Fruit fly (Drosophila melanogaster) whole organism, prepupa: ENCODE results near the gene CG7149.

Source experiments
- Blimp-1 ChIP-seq: fragments of 200-800 bp; sonication (Bioruptor generic); optimal IDR thresholded peaks from 3 replicates; lab custom pipeline; 2017; ENCODE audit warnings: missing biosample characterization, missing genetic modification characterization, mild to moderate bottlenecking, moderate library complexity, missing genetic modification reagents
- CG10631 ChIP-seq: fragments of 200-800 bp; sonication (Bioruptor generic); optimal IDR thresholded peaks from 2 replicates; lab custom pipeline; 2016; ENCODE audit warnings: missing biosample characterization, missing genetic modification characterization
- CG10669 ChIP-seq: fragments of 200-800 bp; sonication (Bioruptor generic); optimal IDR thresholded peaks from 3 replicates; lab custom pipeline; 2018; ENCODE audit warnings: missing biosample characterization, mild to moderate bottlenecking, missing genetic modification characterization, moderate library complexity
- CG11762 ChIP-seq: fragments of 200-800 bp; sonication (Bioruptor generic); optimal IDR thresholded peaks from 3 replicates; lab custom pipeline; 2016; ENCODE audit warnings: missing biosample characterization, missing genetic modification characterization; ENCODE audit not compliant: insufficient read depth
- CG11902 ChIP-seq: fragments of 200-800 bp; sonication (Bioruptor generic); optimal IDR thresholded peaks from 3 replicates; lab custom pipeline; 2016; ENCODE audit warnings: missing biosample characterization, missing genetic modification characterization
- CG15336 ChIP-seq: fragments of 200-800 bp; sonication (Bioruptor generic); IDR thresholded peaks from 2 replicates; pipeline ENCODE4 v1.3.6; 2022; ENCODE audit warnings: missing biosample characterization, missing genetic modification characterization
- CG32006 ChIP-seq: fragments of 200-800 bp; sonication (Bioruptor generic); optimal IDR thresholded peaks from 3 replicates; lab custom pipeline; 2017; ENCODE audit warnings: missing biosample characterization, mild to moderate bottlenecking, missing genetic modification characterization
- CG6276 ChIP-seq: fragments of 200-800 bp; sonication (Bioruptor generic); optimal IDR thresholded peaks from 2 replicates; lab custom pipeline; 2017; ENCODE audit warnings: missing biosample characterization, mild to moderate bottlenecking, missing genetic modification characterization
- CG7368 ChIP-seq: fragments of 200-800 bp; sonication (Bioruptor generic); optimal IDR thresholded peaks from 3 replicates; lab custom pipeline; 2016; ENCODE audit warnings: missing biosample characterization, missing genetic modification characterization
- CG8119 ChIP-seq: fragments of 200-800 bp; sonication (Bioruptor generic); IDR thresholded peaks from 3 replicates; pipeline ENCODE4 v1.3.6; 2022; ENCODE audit warnings: missing biosample characterization, missing genetic modification characterization
- CG8319 ChIP-seq: fragments of 200-800 bp; sonication (Bioruptor generic); optimal IDR thresholded peaks from 3 replicates; lab custom pipeline; 2016; ENCODE audit warnings: missing biosample characterization, missing genetic modification characterization
- CG9139 ChIP-seq: fragments of 200-800 bp; sonication (Bioruptor generic); optimal IDR thresholded peaks from 3 replicates; lab custom pipeline; 2017; ENCODE audit warnings: missing biosample characterization, mild to moderate bottlenecking, missing genetic modification characterization
- Eip75B ChIP-seq: fragments of 200-800 bp; sonication (Bioruptor generic); optimal IDR thresholded peaks from 3 replicates; lab custom pipeline; 2016; ENCODE audit warnings: missing biosample characterization, missing genetic modification characterization
- Eip78C ChIP-seq: fragments of 200-800 bp; sonication (Bioruptor generic); peaks from one replicate; lab custom pipeline; 2016; ENCODE audit warnings: missing biosample characterization, missing genetic modification characterization
- Eip93F ChIP-seq: fragments of 200-800 bp; sonication (Bioruptor generic); optimal IDR thresholded peaks from 2 replicates; lab custom pipeline; 2016; ENCODE audit warnings: missing biosample characterization, mild to moderate bottlenecking, missing genetic modification characterization
- Ets96B ChIP-seq: fragments of 200-800 bp; optimal IDR thresholded peaks from 2 replicates; lab custom pipeline; 2019; ENCODE audit warnings: missing biosample characterization, mild to moderate bottlenecking, missing genetic modification characterization, moderate library complexity
- Gug ChIP-seq: fragments of 200-800 bp; sonication (Bioruptor generic); IDR thresholded peaks from 2 replicates; pipeline ENCODE4 v1.3.6; 2022; ENCODE audit warnings: missing biosample characterization, missing genetic modification characterization
- Hr38 ChIP-seq: sonication (Bioruptor generic); optimal IDR thresholded peaks from 2 replicates; lab custom pipeline; 2016; ENCODE audit warnings: missing biosample characterization, missing genetic modification characterization
- Hr4 ChIP-seq: fragments of 200-800 bp; sonication (Bioruptor generic); optimal IDR thresholded peaks from 3 replicates; lab custom pipeline; 2016; ENCODE audit warnings: missing biosample characterization, missing genetic modification characterization
- Met ChIP-seq: fragments of 200-800 bp; sonication (Bioruptor generic); optimal IDR thresholded peaks from 3 replicates; lab custom pipeline; 2016; ENCODE audit warnings: missing biosample characterization, missing genetic modification characterization
- OdsH ChIP-seq: fragments of 200-800 bp; sonication (Bioruptor generic); optimal IDR thresholded peaks from 3 replicates; lab custom pipeline; 2016; ENCODE audit warnings: missing biosample characterization, missing genetic modification characterization
- achi ChIP-seq: fragments of 200-800 bp; sonication (Bioruptor generic); optimal IDR thresholded peaks from 3 replicates; lab custom pipeline; 2016; ENCODE audit warnings: missing biosample characterization, missing genetic modification characterization
- acj6 ChIP-seq: fragments of 200-800 bp; sonication (Bioruptor generic); optimal IDR thresholded peaks from 3 replicates; lab custom pipeline; 2016; ENCODE audit warnings: missing biosample characterization, missing genetic modification characterization
- dac ChIP-seq: fragments of 200-800 bp; sonication (Bioruptor generic); optimal IDR thresholded peaks from 2 replicates; lab custom pipeline; 2017; ENCODE audit warnings: missing biosample characterization, mild to moderate bottlenecking, missing genetic modification characterization
- dsx ChIP-seq: fragments of 200-800 bp; optimal IDR thresholded peaks from 3 replicates; lab custom pipeline; 2019; ENCODE audit warnings: missing biosample characterization, mild to moderate bottlenecking, missing genetic modification characterization, moderate library complexity; ENCODE audit not compliant: poor library complexity, severe bottlenecking
- eg ChIP-seq: fragments of 200-800 bp; sonication (Bioruptor generic); IDR thresholded peaks from 3 replicates; pipeline ENCODE4 v1.3.6; 2022; ENCODE audit warnings: missing biosample characterization, missing genetic modification characterization
- esn ChIP-seq: fragments of 200-800 bp; sonication (Bioruptor generic); optimal IDR thresholded peaks from 2 replicates; lab custom pipeline; 2016; ENCODE audit warnings: missing biosample characterization, mild to moderate bottlenecking, missing genetic modification characterization, moderate library complexity
- fd59A ChIP-seq: fragments of 200-800 bp; sonication (Bioruptor generic); optimal IDR thresholded peaks from 2 replicates; lab custom pipeline; 2017; ENCODE audit warnings: missing biosample characterization, mild to moderate bottlenecking, missing genetic modification characterization, missing genetic modification reagents
- fd85E ChIP-seq: fragments of 200-800 bp; sonication (Bioruptor generic); optimal IDR thresholded peaks from 3 replicates; lab custom pipeline; 2016; ENCODE audit warnings: missing biosample characterization, missing genetic modification characterization
- fkh ChIP-seq: fragments of 200-800 bp; sonication (Bioruptor generic); optimal IDR thresholded peaks from 3 replicates; lab custom pipeline; 2017; ENCODE audit warnings: missing biosample characterization, mild to moderate bottlenecking, missing genetic modification characterization, moderate library complexity
- lz ChIP-seq: fragments of 200-800 bp; sonication (Bioruptor generic); optimal IDR thresholded peaks from 3 replicates; lab custom pipeline; 2016; ENCODE audit warnings: missing biosample characterization, missing genetic modification characterization
- net ChIP-seq: fragments of 200-800 bp; sonication (Bioruptor generic); optimal IDR thresholded peaks from 3 replicates; lab custom pipeline; 2016; ENCODE audit warnings: missing biosample characterization, missing genetic modification characterization
- pdm3 ChIP-seq: fragments of 200-800 bp; sonication (Bioruptor generic); optimal IDR thresholded peaks from 3 replicates; lab custom pipeline; 2016; ENCODE audit warnings: missing biosample characterization, missing genetic modification characterization
- ss ChIP-seq, 2 experiments: fragments of 200-800 bp; sonication (Bioruptor generic); optimal IDR thresholded peaks; 2 replicates in 1 of 2; 3 replicates in 1 of 2; lab custom pipeline; 2017 to 2018; ENCODE audit warnings: mild to moderate bottlenecking in 2 of 2, missing biosample characterization in 2 of 2, missing genetic modification characterization in 2 of 2, moderate library complexity in 1 of 2
- svp ChIP-seq: fragments of 200-800 bp; sonication (Bioruptor generic); peaks from one replicate; lab custom pipeline; 2016; ENCODE audit warnings: missing biosample characterization, missing genetic modification characterization
- vri ChIP-seq: fragments of 200-800 bp; sonication (Bioruptor generic); optimal IDR thresholded peaks from 3 replicates; lab custom pipeline; 2016; ENCODE audit warnings: missing biosample characterization, mild to moderate bottlenecking, missing genetic modification characterization

Gene CG7149

dm6 chr2L:7754539-7754938, 35.8 kb downstream of the CG7149 start (continued):
- TF ChIP-seq Met (GFP tag; lab: Kevin White, UChicago) (peak; percentile 21), CG11902 (GFP tag; lab: Kevin White, UChicago) (no peak), Gug (GFP tag; lab: Robert Waterston, UW) (no peak), net (GFP tag; lab: Kevin White, UChicago) (no peak)

- no peak for TF ChIP-seq dac
- no peak for TF ChIP-seq OdsH (GFP tag; lab: Kevin White, UChicago)
- TF ChIP-seq CG15336 (GFP tag; lab: Robert Waterston, UW): no peak
- TF ChIP-seq fd85E (GFP tag; lab: Kevin White, UChicago): no peak
- no peak for TF ChIP-seq svp (GFP tag; lab: Kevin White, UChicago)
- TF ChIP-seq Blimp-1 (GFP tag; lab: Kevin White, UChicago): no peak
- no peak for TF ChIP-seq CG11762 (GFP tag; lab: Kevin White, UChicago)
- TF ChIP-seq fkh: no peak
These were observed 36.5 kb downstream of the CG7149 start, which contains the start of gene CG46025 for dm6 chr2L:7753874-7754273. Gene CG46025 (plus strand): TSS chr2L:7754174.

dm6 chr2L:7753086-7753485, 37.3 kb downstream of the CG7149 start, which contains the start of gene CG7203:
Gene CG7203 (minus strand): TSS chr2L:7753186.
- no peak for TF ChIP-seq pdm3 (GFP tag; lab: Kevin White, UChicago)
- TF ChIP-seq eg (GFP tag; lab: Robert Waterston, UW): no peak
- no peak for TF ChIP-seq Eip75B (GFP tag; lab: Kevin White, UChicago)
- TF ChIP-seq fd59A: no peak
- no peak for TF ChIP-seq CG6276 (GFP tag; lab: Kevin White, UChicago)
- no peak for TF ChIP-seq CG32006 (GFP tag; lab: Kevin White, UChicago)
- no peak for TF ChIP-seq ss (GFP tag; optimal IDR thresholded peaks at IDR 0.05; lab: Kevin White, UChicago)
- no peak for TF ChIP-seq Ets96B (tag; lab: Kevin White, UChicago)
- no peak for TF ChIP-seq CG10631 (GFP tag; lab: Kevin White, UChicago)

dm6 chr2L:7750631-7751161, 39.7 kb downstream of the CG7149 start:
- TF ChIP-seq dsx (peak; percentile 11), esn (GFP tag; lab: Kevin White, UChicago) (no peak), ss (GFP tag; optimal IDR thresholded peaks at IDR 0.05; lab: Kevin White, UChicago) (peak in 1 of 2 experiments; percentile 98)

- TF ChIP-seq Hr4 (GFP tag; lab: Kevin White, UChicago) (no peak), CG7368 (GFP tag; lab: Kevin White, UChicago) (no peak), acj6 (GFP tag; lab: Kevin White, UChicago) (no peak), Eip78C (GFP tag; lab: Kevin White, UChicago) (no peak), CG9139 (GFP tag; lab: Kevin White, UChicago) (no peak), vri (GFP tag; lab: Kevin White, UChicago) (no peak), CG8119 (GFP tag; lab: Robert Waterston, UW) (no peak), CG11902 (GFP tag; lab: Kevin White, UChicago) (no peak), Eip75B (GFP tag; lab: Kevin White, UChicago) (no peak), CG8319 (GFP tag; lab: Kevin White, UChicago) (no peak), Gug (GFP tag; lab: Robert Waterston, UW) (no peak), Eip93F (GFP tag; lab: Kevin White, UChicago) (no peak), CG10669 (GFP tag; lab: Kevin White, UChicago) (no peak), Hr38 (no peak), CG11762 (GFP tag; lab: Kevin White, UChicago) (no peak), CG15336 (GFP tag; lab: Robert Waterston, UW) (no peak), achi (GFP tag; lab: Kevin White, UChicago) (no peak), lz (GFP tag; lab: Kevin White, UChicago) (no peak)
These were observed 43.4 kb downstream of the CG7149 start, which contains the start of gene ATPsynGL for dm6 chr2L:7746975-7747374. Gene ATPsynGL (plus strand): TSS chr2L:7747275.
